Worm (Caenorhabditis elegans) whole organism, L3 larva: ENCODE data around the gene F42F12.3.

Experiments used
- R02D3.7 ChIP-seq: fragments of 150-350 bp; optimal IDR thresholded peaks from 2 replicates; lab custom pipeline; 2014; ENCODE audit warnings: missing biosample characterization, missing genetic modification characterization
- ZK546.5 ChIP-seq: sonication (generic microtip); optimal IDR thresholded peaks from 2 replicates; lab custom pipeline; 2017; ENCODE audit warnings: missing biosample characterization, missing genetic modification characterization
- ama-1 ChIP-seq: fragments of 150-350 bp; optimal IDR thresholded peaks from 2 replicates; lab custom pipeline; 2018
- ceh-16 ChIP-seq: sonication (generic microtip); optimal IDR thresholded peaks from 2 replicates; lab custom pipeline; 2017; ENCODE audit warnings: missing biosample characterization, missing genetic modification characterization
- ceh-28 ChIP-seq: fragments of 150-350 bp; optimal IDR thresholded peaks from 2 replicates; lab custom pipeline; 2014; ENCODE audit warnings: missing biosample characterization, missing genetic modification reagents, missing genetic modification characterization
- ceh-82 ChIP-seq: fragments of 150-350 bp; optimal IDR thresholded peaks from 2 replicates; lab custom pipeline; 2014; ENCODE audit warnings: missing biosample characterization, missing genetic modification characterization
- ceh-9 ChIP-seq: sonication (generic microtip); optimal IDR thresholded peaks from 2 replicates; lab custom pipeline; 2018; ENCODE audit warnings: missing biosample characterization, missing genetic modification characterization
- daf-12 ChIP-seq: fragments of 150-350 bp; optimal IDR thresholded peaks from 2 replicates; lab custom pipeline; 2014; ENCODE audit warnings: missing biosample characterization, missing genetic modification reagents, missing genetic modification characterization
- egl-27 ChIP-seq: sonication (generic microtip); optimal IDR thresholded peaks from 4 replicates; lab custom pipeline; 2017; ENCODE audit warnings: missing biosample characterization, missing genetic modification reagents, missing genetic modification characterization
- egl-5 ChIP-seq: fragments of 150-350 bp; optimal IDR thresholded peaks from 2 replicates; lab custom pipeline; 2017; ENCODE audit warnings: missing biosample characterization, missing genetic modification reagents, missing genetic modification characterization, inconsistent platforms
- elt-2 ChIP-seq: sonication (generic microtip); optimal IDR thresholded peaks from 2 replicates; lab custom pipeline; 2016; ENCODE audit warnings: missing genetic modification reagents, mild to moderate bottlenecking, missing genetic modification characterization, missing compliant biosample characterization
- eor-1 ChIP-seq, 2 experiments: fragments of 150-350 bp; optimal IDR thresholded peaks; 2 replicates each; lab custom pipeline; 2014 to 2018; ENCODE audit warnings: missing biosample characterization in 2 of 2, missing genetic modification characterization in 2 of 2
- fkh-2 ChIP-seq: fragments of 150-350 bp; optimal IDR thresholded peaks from 2 replicates; lab custom pipeline; 2014; ENCODE audit warnings: missing biosample characterization, missing genetic modification reagents, missing genetic modification characterization
- fos-1 ChIP-seq: fragments of 150-350 bp; optimal IDR thresholded peaks from 2 replicates; lab custom pipeline; 2014; ENCODE audit warnings: missing biosample characterization, missing genetic modification characterization
- hmg-11 ChIP-seq: sonication (generic microtip); optimal IDR thresholded peaks from 2 replicates; lab custom pipeline; 2016; ENCODE audit warnings: missing genetic modification characterization, missing compliant biosample characterization
- jun-1 ChIP-seq: fragments of 150-350 bp; optimal IDR thresholded peaks from 2 replicates; lab custom pipeline; 2014; ENCODE audit warnings: missing biosample characterization, missing genetic modification reagents, missing genetic modification characterization
- lin-39 ChIP-seq: fragments of 150-350 bp; optimal IDR thresholded peaks from 2 replicates; lab custom pipeline; 2018; ENCODE audit warnings: missing biosample characterization, missing genetic modification reagents, missing genetic modification characterization
- lsy-12 ChIP-seq: sonication (generic microtip); optimal IDR thresholded peaks from 2 replicates; lab custom pipeline; 2016; ENCODE audit warnings: mild to moderate bottlenecking, missing genetic modification characterization, missing compliant biosample characterization
- mml-1 ChIP-seq: fragments of 150-350 bp; sonication (generic microtip); optimal IDR thresholded peaks from 3 replicates; lab custom pipeline; 2014; ENCODE audit warnings: missing biosample characterization, missing genetic modification characterization
- nfya-1 ChIP-seq: sonication (generic microtip); optimal IDR thresholded peaks from 2 replicates; lab custom pipeline; 2017; ENCODE audit warnings: missing genetic modification characterization, mild to moderate bottlenecking, missing compliant biosample characterization, antibody characterized with exemption, moderate library complexity; ENCODE audit not compliant: insufficient read depth
- nhr-11 ChIP-seq: fragments of 150-350 bp; optimal IDR thresholded peaks from 2 replicates; lab custom pipeline; 2014; ENCODE audit warnings: missing biosample characterization, missing genetic modification characterization
- nhr-12 ChIP-seq: fragments of 150-350 bp; optimal IDR thresholded peaks from 2 replicates; lab custom pipeline; 2014; ENCODE audit warnings: missing biosample characterization, missing genetic modification characterization
- nhr-23 ChIP-seq: fragments of 150-350 bp; optimal IDR thresholded peaks from 2 replicates; lab custom pipeline; 2014; ENCODE audit warnings: missing biosample characterization, missing genetic modification reagents, missing genetic modification characterization
- nhr-25 ChIP-seq: sonication (generic microtip); optimal IDR thresholded peaks from 2 replicates; lab custom pipeline; 2017; ENCODE audit warnings: missing biosample characterization, missing genetic modification characterization
- nhr-28 ChIP-seq: fragments of 150-350 bp; optimal IDR thresholded peaks from 2 replicates; lab custom pipeline; 2014; ENCODE audit warnings: missing biosample characterization, missing genetic modification characterization
- nhr-43 ChIP-seq: sonication (generic microtip); optimal IDR thresholded peaks from 2 replicates; lab custom pipeline; 2016; ENCODE audit warnings: mild to moderate bottlenecking, missing genetic modification characterization, missing compliant biosample characterization; ENCODE audit not compliant: poor library complexity, severe bottlenecking
- nhr-67 ChIP-seq: fragments of 150-350 bp; optimal IDR thresholded peaks from 2 replicates; lab custom pipeline; 2014; ENCODE audit warnings: missing biosample characterization, missing genetic modification characterization
- nhr-76 ChIP-seq: fragments of 150-350 bp; sonication (generic microtip); optimal IDR thresholded peaks from 5 replicates; lab custom pipeline; 2014; ENCODE audit warnings: missing biosample characterization, missing genetic modification characterization
- pha-4 ChIP-seq: fragments of 150-350 bp; optimal IDR thresholded peaks from 2 replicates; lab custom pipeline; 2014; ENCODE audit warnings: missing biosample characterization, missing genetic modification reagents, missing genetic modification characterization
- pqm-1 ChIP-seq: fragments of 150-350 bp; optimal IDR thresholded peaks from 2 replicates; lab custom pipeline; 2017; ENCODE audit warnings: missing biosample characterization, missing genetic modification characterization, inconsistent platforms
- snpc-4 ChIP-seq: fragments of 150-350 bp; optimal IDR thresholded peaks from 2 replicates; lab custom pipeline; 2014; ENCODE audit warnings: missing biosample characterization, missing genetic modification characterization
- tbx-2 ChIP-seq: sonication (generic microtip); optimal IDR thresholded peaks from 2 replicates; lab custom pipeline; 2016; ENCODE audit warnings: mild to moderate bottlenecking, missing genetic modification characterization, missing compliant biosample characterization
- unc-39 ChIP-seq: sonication (generic microtip); optimal IDR thresholded peaks from 4 replicates; lab custom pipeline; 2017; ENCODE audit warnings: missing biosample characterization, missing genetic modification characterization
- unc-62 ChIP-seq: fragments of 150-350 bp; sonication (generic microtip); optimal IDR thresholded peaks from 4 replicates; lab custom pipeline; 2014; ENCODE audit warnings: missing biosample characterization, missing genetic modification reagents, missing genetic modification characterization
- zag-1 ChIP-seq: fragments of 150-350 bp; optimal IDR thresholded peaks from 2 replicates; lab custom pipeline; 2014; ENCODE audit warnings: missing biosample characterization, missing genetic modification characterization
- ztf-11 ChIP-seq: fragments of 150-350 bp; optimal IDR thresholded peaks from 2 replicates; lab custom pipeline; 2014; ENCODE audit warnings: missing biosample characterization, missing genetic modification characterization
- ztf-4 ChIP-seq: fragments of 150-350 bp; optimal IDR thresholded peaks from 2 replicates; lab custom pipeline; 2014; ENCODE audit warnings: missing biosample characterization, missing genetic modification characterization

F42F12.3 gene

ce11 chrX:12362951-12363486 lies 12.6 kb downstream of the F42F12.3 start (continued):
- peak; percentile 94 for TF ChIP-seq snpc-4 (tag; lab: Kevin White, UChicago)
- no peak for TF ChIP-seq ceh-9
- peak; percentile 99 for TF ChIP-seq pha-4 (tag; lab: Kevin White, UChicago)
- peak; percentile 87 for TF ChIP-seq nhr-25 (tag; lab: Kevin White, UChicago)
- peak; percentile 99 for TF ChIP-seq nhr-43 (tag; lab: Kevin White, UChicago)
- no peak for TF ChIP-seq ama-1 (lab: Kevin White, UChicago)
- TF ChIP-seq ceh-82 (tag; lab: Kevin White, UChicago): peak; percentile 96
- peak; percentile 91 for TF ChIP-seq fos-1
- peak; percentile 82 for TF ChIP-seq lin-39 (tag; lab: Kevin White, UChicago)
- peak; percentile 89 for TF ChIP-seq unc-62 (GFP tag; lab: Kevin White, UChicago)
- peak in 1 of 2 experiments; percentile 80 for TF ChIP-seq eor-1 (tag; optimal IDR thresholded peaks at IDR 0.05; lab: Kevin White, UChicago)
- TF ChIP-seq nhr-28 (tag; lab: Kevin White, UChicago): peak; percentile 96
- TF ChIP-seq daf-12 (tag; lab: Kevin White, UChicago): peak; percentile 93
- peak; percentile 91 for TF ChIP-seq nfya-1 (tag; lab: Kevin White, UChicago)

ce11 chrX:12364804-12365203 lies 14.4 kb downstream of the F42F12.3 start, which contains the start of gene F19H6.5:
Gene F19H6.5, minus strand, starts transcription at chrX:12364904.
- no peak for TF ChIP-seq ceh-16 (tag; lab: Kevin White, UChicago)
- no peak for TF ChIP-seq unc-39 (tag; lab: Kevin White, UChicago)
- no peak for TF ChIP-seq ZK546.5 (tag; lab: Kevin White, UChicago)
- TF ChIP-seq zag-1 (tag; lab: Kevin White, UChicago): no peak
- TF ChIP-seq nhr-25 (tag; lab: Kevin White, UChicago): no peak
- no peak for TF ChIP-seq pqm-1 (tag; lab: Kevin White, UChicago)
- TF ChIP-seq egl-27 (tag; lab: Kevin White, UChicago): no peak
- no peak for TF ChIP-seq tbx-2
- TF ChIP-seq fkh-2 (tag; lab: Kevin White, UChicago): no peak

ce11 chrX:12365388-12365787 lies 15.0 kb downstream of the F42F12.3 start, which contains the start of gene F19H6.4:
Gene F19H6.4, plus strand, starts transcription at chrX:12365688.
- TF ChIP-seq pha-4 (tag; lab: Kevin White, UChicago) (no peak), nhr-23 (tag; lab: Kevin White, UChicago) (no peak)

- TF ChIP-seq egl-5: no peak
- TF ChIP-seq pqm-1 (tag; lab: Kevin White, UChicago): peak; percentile 14
- TF ChIP-seq elt-2 (tag; lab: Kevin White, UChicago): peak; percentile 35
- no peak for TF ChIP-seq mml-1 (tag; lab: Kevin White, UChicago)
- TF ChIP-seq lin-39 (tag; lab: Kevin White, UChicago): peak; percentile 39
- TF ChIP-seq tbx-2: peak; percentile 18
- peak; percentile 44 for TF ChIP-seq nhr-43 (tag; lab: Kevin White, UChicago)
- TF ChIP-seq ceh-28 (tag; lab: Kevin White, UChicago): peak; percentile 33
- TF ChIP-seq hmg-11 (tag; lab: Kevin White, UChicago): peak; percentile 87
- TF ChIP-seq, all 47 proteins: peak for 7
Measured at ce11 chrX:12367498-12367897, 17.1 kb downstream of the F42F12.3 start.

- TF ChIP-seq lsy-12 (tag; lab: Kevin White, UChicago): no peak
- no peak for TF ChIP-seq nhr-12 (tag; lab: Kevin White, UChicago)
- TF ChIP-seq ceh-28 (tag; lab: Kevin White, UChicago): no peak
- no peak for TF ChIP-seq nhr-67 (tag; lab: Kevin White, UChicago)
- no peak for TF ChIP-seq nhr-76
- TF ChIP-seq nhr-43 (tag; lab: Kevin White, UChicago): no peak
- no peak for TF ChIP-seq ceh-82 (tag; lab: Kevin White, UChicago)
- no peak for TF ChIP-seq nhr-25 (tag; lab: Kevin White, UChicago)
- no peak for TF ChIP-seq nhr-11 (tag; lab: Kevin White, UChicago)
- TF ChIP-seq jun-1 (tag; lab: Kevin White, UChicago): no peak
- TF ChIP-seq mml-1 (tag; lab: Kevin White, UChicago): no peak
- no peak for TF ChIP-seq ztf-11
- TF ChIP-seq R02D3.7: no peak
- TF ChIP-seq ztf-4 (tag; lab: Kevin White, UChicago): no peak
Measured at ce11 chrX:12371321-12371720, 20.9 kb downstream of the F42F12.3 start, which contains the start of gene rif-1.2. Gene rif-1.2, minus strand, starts transcription at chrX:12371421.
